Worm (Caenorhabditis elegans) whole organism, L4 larva: ENCODE results near the gene F46G11.2.
A peak's percentile ranks its signal among the peaks of the same experiment; 100 is the strongest.

Source experiments
- D1046.2 ChIP-seq: fragments of 200-800 bp; sonication (Bioruptor generic); IDR thresholded peaks from 2 replicates; pipeline ENCODE4 v1.3.6; 2022; ENCODE audit warnings: missing genetic modification characterization, missing compliant biosample characterization
- F26F4.8 ChIP-seq: fragments of 200-800 bp; sonication (Bioruptor generic); conservative IDR thresholded peaks from 2 replicates; pipeline ENCODE4 v1.3.6; 2022; ENCODE audit warnings: missing genetic modification characterization, missing compliant biosample characterization
- F37D6.2 ChIP-seq: sonication (generic microtip); optimal IDR thresholded peaks from 2 replicates; lab custom pipeline; 2016; ENCODE audit warnings: mild to moderate bottlenecking, missing genetic modification characterization, missing compliant biosample characterization
- T26A8.4 ChIP-seq: fragments of 200-800 bp; sonication (Bioruptor generic); IDR thresholded peaks from 2 replicates; pipeline ENCODE4 v1.3.6; 2022; ENCODE audit warnings: missing genetic modification characterization, missing compliant biosample characterization
- Y105C5A.15 ChIP-seq: fragments of 200-800 bp; sonication (Bioruptor generic); IDR thresholded peaks from 2 replicates; pipeline ENCODE4 v1.3.6; 2022; ENCODE audit warnings: missing genetic modification characterization, missing compliant biosample characterization
- ZK546.5 ChIP-seq, 2 experiments: sonication (generic microtip); optimal IDR thresholded peaks; 2 replicates each; lab custom pipeline; 2017; ENCODE audit warnings: missing biosample characterization in 2 of 2, missing genetic modification characterization in 2 of 2
- arid-1 ChIP-seq: fragments of 200-800 bp; sonication (Bioruptor generic); conservative IDR thresholded peaks from 2 replicates; pipeline ENCODE4 v1.3.6; 2022; ENCODE audit warnings: missing genetic modification reagents, missing genetic modification characterization, missing compliant biosample characterization
- ceh-32 ChIP-seq: sonication (generic microtip); optimal IDR thresholded peaks from 2 replicates; lab custom pipeline; 2016; ENCODE audit warnings: mild to moderate bottlenecking, missing genetic modification characterization, missing compliant biosample characterization; ENCODE audit not compliant: poor library complexity
- ceh-62 ChIP-seq: sonication (generic microtip); optimal IDR thresholded peaks from 2 replicates; lab custom pipeline; 2017; ENCODE audit warnings: missing biosample characterization, missing genetic modification characterization
- ctbp-1 ChIP-seq: fragments of 200-800 bp; sonication (Bioruptor generic); IDR thresholded peaks from 2 replicates; pipeline ENCODE4 v1.3.6; 2022; ENCODE audit warnings: missing genetic modification reagents, missing genetic modification characterization, missing compliant biosample characterization
- daf-16 ChIP-seq, 3 experiments: sonication (generic microtip); optimal IDR thresholded peaks; 2 replicates each; lab custom pipeline; 2016 to 2017; ENCODE audit warnings: missing genetic modification characterization in 3 of 3, missing genetic modification reagents in 3 of 3, mild to moderate bottlenecking in 2 of 3, missing compliant biosample characterization in 2 of 3, missing biosample characterization in 1 of 3, moderate library complexity in 1 of 3
- dve-1 ChIP-seq: sonication (generic microtip); optimal IDR thresholded peaks from 2 replicates; lab custom pipeline; 2017; ENCODE audit warnings: antibody characterized with exemption, mild to moderate bottlenecking, missing genetic modification characterization, missing compliant biosample characterization; ENCODE audit not compliant: insufficient read depth
- egl-27 ChIP-seq: sonication (generic microtip); optimal IDR thresholded peaks from 3 replicates; lab custom pipeline; 2017; ENCODE audit warnings: missing biosample characterization, missing genetic modification reagents, missing genetic modification characterization
- egl-43 ChIP-seq: fragments of 200-800 bp; sonication (Bioruptor generic); IDR thresholded peaks from 2 replicates; pipeline ENCODE4 v1.3.6; 2022; ENCODE audit warnings: missing genetic modification reagents, missing genetic modification characterization, missing compliant biosample characterization
- fos-1 ChIP-seq: fragments of 150-350 bp; optimal IDR thresholded peaks from 2 replicates; lab custom pipeline; 2014; ENCODE audit warnings: missing biosample characterization, missing genetic modification characterization
- hif-1 ChIP-seq, 2 experiments: sonication (generic microtip); optimal IDR thresholded peaks; 2 replicates each; lab custom pipeline; 2016 to 2017; ENCODE audit warnings: missing compliant biosample characterization in 2 of 2, missing genetic modification characterization in 2 of 2, missing genetic modification reagents in 2 of 2, missing genotype in 2 of 2, mild to moderate bottlenecking in 1 of 2
- hlh-30 ChIP-seq: sonication (generic microtip); optimal IDR thresholded peaks from 2 replicates; lab custom pipeline; 2017; ENCODE audit warnings: antibody characterized with exemption, mild to moderate bottlenecking, missing genetic modification characterization, missing compliant biosample characterization; ENCODE audit not compliant: insufficient read depth
- hmg-1.1 ChIP-seq: fragments of 200-800 bp; sonication (Bioruptor generic); IDR thresholded peaks from 2 replicates; pipeline ENCODE4 v1.3.6; 2022; ENCODE audit warnings: missing genetic modification reagents, missing genetic modification characterization, missing compliant biosample characterization
- lin-1 ChIP-seq: fragments of 200-800 bp; sonication (Bioruptor generic); IDR thresholded peaks from 2 replicates; pipeline ENCODE4 v1.3.6; 2022; ENCODE audit warnings: missing genetic modification reagents, missing genetic modification characterization, missing compliant biosample characterization
- lin-38 ChIP-seq: fragments of 200-800 bp; sonication (Bioruptor generic); IDR thresholded peaks from 2 replicates; pipeline ENCODE4 v1.3.6; 2022; ENCODE audit warnings: missing genetic modification reagents, missing genetic modification characterization, missing compliant biosample characterization
- lsy-2 ChIP-seq, 2 experiments: fragments of 150-350 bp in 1 of 2; sonication (generic microtip) in 1 of 2; optimal IDR thresholded peaks; 2 replicates each; lab custom pipeline; 2014 to 2017; ENCODE audit warnings: missing biosample characterization in 2 of 2, missing genetic modification characterization in 2 of 2
- madf-5 ChIP-seq, 2 experiments: fragments of 200-800 bp; sonication (Bioruptor generic); IDR thresholded peaks; 2 replicates each; pipeline ENCODE4 v1.3.6; 2022; ENCODE audit warnings: missing compliant biosample characterization in 2 of 2, missing genetic modification characterization in 2 of 2
- mdl-1 ChIP-seq, 2 experiments: fragments of 150-350 bp in 1 of 2; sonication (generic microtip) in 1 of 2; optimal IDR thresholded peaks; 2 replicates each; lab custom pipeline; 2014 to 2017; ENCODE audit warnings: missing biosample characterization in 2 of 2, missing genetic modification characterization in 2 of 2
- mep-1 ChIP-seq: fragments of 150-350 bp; sonication (generic microtip); optimal IDR thresholded peaks from 3 replicates; lab custom pipeline; 2014; ENCODE audit warnings: missing biosample characterization, missing genetic modification characterization
- nhr-10 ChIP-seq: fragments of 150-350 bp; optimal IDR thresholded peaks from 2 replicates; lab custom pipeline; 2014; ENCODE audit warnings: missing biosample characterization, missing genetic modification characterization
- nhr-102 ChIP-seq: sonication (generic microtip); optimal IDR thresholded peaks from 2 replicates; lab custom pipeline; 2016; ENCODE audit warnings: mild to moderate bottlenecking, missing genetic modification characterization, moderate library complexity, missing compliant biosample characterization
- nhr-11 ChIP-seq: fragments of 150-350 bp; optimal IDR thresholded peaks from 2 replicates; lab custom pipeline; 2014; ENCODE audit warnings: missing biosample characterization, missing genetic modification characterization
- nhr-237 ChIP-seq: sonication (generic microtip); optimal IDR thresholded peaks from 2 replicates; lab custom pipeline; 2017; ENCODE audit warnings: missing biosample characterization, missing genetic modification characterization
- nhr-28 ChIP-seq: fragments of 150-350 bp; optimal IDR thresholded peaks from 2 replicates; lab custom pipeline; 2014; ENCODE audit warnings: missing biosample characterization, missing genetic modification characterization
- nhr-77 ChIP-seq: fragments of 150-350 bp; optimal IDR thresholded peaks from 2 replicates; lab custom pipeline; 2014; ENCODE audit warnings: missing biosample characterization, missing genetic modification characterization
- pha-4 ChIP-seq, 2 experiments: fragments of 150-350 bp in 1 of 2; fragments of 200-800 bp in 1 of 2; sonication (Bioruptor generic) in 1 of 2; IDR thresholded peaks in 1 of 2; optimal IDR thresholded peaks in 1 of 2; 2 replicates each; pipeline versions ENCODE4 v1.3.6 to Lab custom; 2014 to 2022; ENCODE audit warnings: missing genetic modification characterization in 2 of 2, missing genetic modification reagents in 2 of 2, missing biosample characterization in 1 of 2, missing compliant biosample characterization in 1 of 2
- rbr-2 ChIP-seq: sonication (generic microtip); optimal IDR thresholded peaks from 2 replicates; lab custom pipeline; 2016; ENCODE audit warnings: missing genotype, missing genetic modification characterization, missing compliant biosample characterization
- snpc-1.2 ChIP-seq: fragments of 200-800 bp; sonication (Bioruptor generic); IDR thresholded peaks from 2 replicates; pipeline ENCODE4 v1.3.6; 2022; ENCODE audit warnings: missing genetic modification reagents, missing genetic modification characterization, missing compliant biosample characterization
- unc-62 ChIP-seq, 3 experiments: fragments of 150-350 bp in 1 of 3; sonication (generic microtip); optimal IDR thresholded peaks in 2 of 3; peaks in 1 of 3; 1 replicate in 1 of 3; 2 replicates in 2 of 3; lab custom pipeline; 2014 to 2017; ENCODE audit warnings: missing biosample characterization in 3 of 3, missing genetic modification characterization in 3 of 3, missing genetic modification reagents in 3 of 3, missing genotype in 1 of 3
- zfp-3 ChIP-seq: fragments of 200-800 bp; sonication (Bioruptor generic); conservative IDR thresholded peaks from 2 replicates; pipeline ENCODE4 v1.3.6; 2022; ENCODE audit warnings: missing genetic modification reagents, missing genetic modification characterization, missing compliant biosample characterization
- zip-11 ChIP-seq: fragments of 200-800 bp; sonication (Bioruptor generic); IDR thresholded peaks from 2 replicates; pipeline ENCODE4 v1.3.6; 2022; ENCODE audit warnings: missing genetic modification characterization, missing compliant biosample characterization
- ztf-7 ChIP-seq: fragments of 150-350 bp; optimal IDR thresholded peaks from 2 replicates; lab custom pipeline; 2014; ENCODE audit warnings: missing biosample characterization, missing genetic modification characterization

Gene F46G11.2

DNA sequence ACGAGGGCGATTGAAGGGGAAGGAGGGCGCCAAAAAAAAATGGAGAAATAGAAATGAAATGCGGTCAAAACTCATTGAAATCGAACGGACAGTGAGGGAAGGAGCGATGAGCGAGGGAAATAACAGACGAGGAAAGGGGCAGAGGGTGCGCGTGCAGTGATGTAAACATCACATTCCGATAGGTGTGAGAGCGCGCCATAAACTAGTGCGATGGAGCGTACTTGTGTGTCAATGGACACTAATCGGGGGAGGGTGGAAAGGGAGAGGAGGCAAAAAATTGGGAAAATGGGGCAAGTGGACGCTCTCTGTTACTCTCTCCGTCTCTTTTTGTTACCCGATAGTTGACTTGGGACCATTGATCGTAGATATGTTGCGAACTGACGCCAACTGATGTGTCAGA is 24.1 kb upstream of the F46G11.2 start (continued):
- peak; percentile 57; the same call in 1 of the 2 replicates for TF ChIP-seq lin-38
- TF ChIP-seq T26A8.4 (GFP tag; lab: Robert Waterston, UW), result 0 out of 2 replicates have a peak, but pooled peaks have one; percentile 36
- TF ChIP-seq madf-5 (GFP tag; IDR thresholded peaks at IDR 0.05; lab: Robert Waterston, UW), result no peak
- TF ChIP-seq arid-1 (GFP tag; lab: Robert Waterston, UW), result no peak
- no peak for TF ChIP-seq nhr-237 (tag; lab: Kevin White, UChicago)
- TF ChIP-seq mep-1, result peak; percentile 75
- TF ChIP-seq nhr-28 (tag; lab: Kevin White, UChicago), result peak; percentile 67
- no peak for TF ChIP-seq D1046.2
- no peak for TF ChIP-seq F26F4.8 (GFP tag; lab: Robert Waterston, UW)
- no peak for TF ChIP-seq zip-11
- peak; percentile 75 for TF ChIP-seq nhr-11
- peak in 1 of 2 experiments; percentile 76 for TF ChIP-seq mdl-1 (tag; optimal IDR thresholded peaks at IDR 0.05; lab: Kevin White, UChicago)
- no peak for TF ChIP-seq nhr-102 (tag; lab: Kevin White, UChicago)
- TF ChIP-seq F37D6.2 (tag; lab: Kevin White, UChicago), result peak; percentile 5
- TF ChIP-seq snpc-1.2 (GFP tag; lab: Robert Waterston, UW), result no peak
- TF ChIP-seq egl-27 (tag; lab: Kevin White, UChicago), result no peak
- no peak for TF ChIP-seq fos-1 (tag; lab: Kevin White, UChicago)
- peak; percentile 58; the same call in 1 of the 2 replicates for TF ChIP-seq hmg-1.1
- TF ChIP-seq hif-1 (tag; optimal IDR thresholded peaks at IDR 0.05; lab: Kevin White, UChicago), result peak in 1 of 2 experiments; percentile 53
- no peak for TF ChIP-seq lin-1 (GFP tag; lab: Robert Waterston, UW)
- TF ChIP-seq ZK546.5 (tag; optimal IDR thresholded peaks at IDR 0.05; lab: Kevin White, UChicago), result no peak
- TF ChIP-seq pha-4 (GFP tag; IDR thresholded peaks at IDR 0.05; lab: Robert Waterston, UW), result no peak
- TF ChIP-seq pha-4 (tag; optimal IDR thresholded peaks at IDR 0.05; lab: Kevin White, UChicago), result peak; percentile 90
- peak; percentile 82 for TF ChIP-seq hlh-30 (tag; lab: Kevin White, UChicago)
- peak; percentile 50 for TF ChIP-seq rbr-2
- TF ChIP-seq lsy-2 (tag; optimal IDR thresholded peaks at IDR 0.05; lab: Kevin White, UChicago), result peak in 1 of 2 experiments; percentile 35
- TF ChIP-seq ceh-32, result no peak
- peak in 1 of 2 experiments; percentile 56 for TF ChIP-seq daf-16 (GFP tag; optimal IDR thresholded peaks at IDR 0.05; lab: Kevin White, UChicago)
- peak; percentile 86 for TF ChIP-seq daf-16 (tag; optimal IDR thresholded peaks at IDR 0.05; lab: Kevin White, UChicago)
- peak; percentile 54; the same call in 1 of the 2 replicates for TF ChIP-seq ctbp-1 (GFP tag; lab: Robert Waterston, UW)
- TF ChIP-seq nhr-77 (tag; lab: Kevin White, UChicago), result peak; percentile 9
- TF ChIP-seq, all 104 proteins: peak for 29

ce11 chrX:5764739-5765138 is 23.2 kb upstream of the F46G11.2 start:
- TF ChIP-seq ztf-7 (tag; lab: Kevin White, UChicago) (no peak), nhr-77 (tag; lab: Kevin White, UChicago) (no peak), dve-1 (tag; lab: Kevin White, UChicago) (peak; percentile 8), unc-62 (GFP tag; optimal IDR thresholded peaks at IDR 0.05 in 1 of 2; lab: Kevin White, UChicago) (peak in 1 of 2 experiments; percentile 82), unc-62 (tag; optimal IDR thresholded peaks at IDR 0.05; lab: Kevin White, UChicago) (no peak), lin-38 (no peak), hmg-1.1 (0 out of 2 replicates have a peak, but pooled peaks have one; percentile 51), rbr-2 (peak; percentile 14), egl-43 (GFP tag; lab: Robert Waterston, UW) (no peak)

- TF ChIP-seq egl-43 (GFP tag; lab: Robert Waterston, UW), result no peak
- no peak for TF ChIP-seq Y105C5A.15 (GFP tag; lab: Robert Waterston, UW)
- no peak for TF ChIP-seq zfp-3 (GFP tag; lab: Robert Waterston, UW)
- TF ChIP-seq ceh-62, result no peak
- TF ChIP-seq nhr-10, result no peak
Measured at ce11 chrX:5770648-5771047, 17.3 kb upstream of the F46G11.2 start, which contains the start of gene C54H2.4. C54H2.4 (minus strand) TSS chrX:5770748.
